Worm (Caenorhabditis elegans) whole organism, L4 larva: ENCODE results near the gene jnk-1.

ENCODE experiments used
- dmd-6 ChIP-seq: fragments of 200-800 bp; sonication (Bioruptor generic); IDR thresholded peaks from 2 replicates; pipeline ENCODE4 v1.3.6; 2022; ENCODE audit warnings: missing genetic modification reagents, missing genetic modification characterization, missing compliant biosample characterization
- lin-13 ChIP-seq: fragments of 150-350 bp; optimal IDR thresholded peaks from 2 replicates; lab custom pipeline; 2014; ENCODE audit warnings: missing biosample characterization, missing genetic modification reagents, missing genetic modification characterization
- lin-38 ChIP-seq: fragments of 200-800 bp; sonication (Bioruptor generic); IDR thresholded peaks from 2 replicates; pipeline ENCODE4 v1.3.6; 2022; ENCODE audit warnings: missing genetic modification reagents, missing genetic modification characterization, missing compliant biosample characterization
- lsy-2 ChIP-seq, 2 experiments: fragments of 150-350 bp in 1 of 2; sonication (generic microtip) in 1 of 2; optimal IDR thresholded peaks; 2 replicates each; lab custom pipeline; 2014 to 2017; ENCODE audit warnings: missing biosample characterization in 2 of 2, missing genetic modification characterization in 2 of 2
- nhr-102 ChIP-seq: sonication (generic microtip); optimal IDR thresholded peaks from 2 replicates; lab custom pipeline; 2016; ENCODE audit warnings: mild to moderate bottlenecking, missing genetic modification characterization, moderate library complexity, missing compliant biosample characterization

ce11 chrIV:7012214-7012613, 54.8 kb downstream of the jnk-1 start:
- TF ChIP-seq lin-13 (no peak), lsy-2 (tag; optimal IDR thresholded peaks at IDR 0.05; lab: Kevin White, UChicago) (no peak), dmd-6 (GFP tag; lab: Robert Waterston, UW) (no peak), lin-38 (GFP tag; lab: Robert Waterston, UW) (no peak), nhr-102 (tag; lab: Kevin White, UChicago) (no peak)
